Worm (Caenorhabditis elegans) whole organism, early embryonic: ENCODE measurements around the gene hpr-9.

Source experiments
- F13C5.2 ChIP-seq: sonication (generic microtip); optimal IDR thresholded peaks from 2 replicates; lab custom pipeline; 2017; ENCODE audit warnings: mild to moderate bottlenecking, missing genetic modification characterization, inconsistent platforms, missing compliant biosample characterization
- ama-1 ChIP-seq: fragments of 150-350 bp; optimal IDR thresholded peaks from 2 replicates; lab custom pipeline; 2014
- hmg-4 ChIP-seq: fragments of 200-800 bp; sonication (Bioruptor generic); optimal IDR thresholded peaks from 2 replicates; lab custom pipeline; 2018; ENCODE audit warnings: mild to moderate bottlenecking, missing genetic modification characterization, missing compliant biosample characterization

DNA sequence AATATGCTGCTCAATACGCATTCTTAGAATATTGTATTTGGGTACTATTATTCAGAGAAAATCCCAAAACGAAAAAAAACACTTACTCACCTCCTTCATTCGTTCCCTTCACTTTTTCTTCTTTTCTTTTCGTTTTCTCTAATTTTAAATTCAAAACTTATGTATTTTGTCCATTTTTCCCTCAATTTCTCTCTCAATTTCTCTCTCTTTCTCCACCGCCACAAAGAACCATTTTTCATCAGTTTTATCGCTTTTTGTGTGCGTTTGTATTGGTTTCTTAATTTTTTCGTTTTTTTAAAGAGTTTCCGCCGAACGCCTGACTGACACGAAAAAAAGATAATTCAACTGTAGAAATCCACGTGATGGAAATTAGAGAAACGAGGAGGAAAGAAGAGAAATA is 33.4 kb downstream of the hpr-9 start, which contains the start of gene cnt-2:
- TF ChIP-seq F13C5.2 (tag; lab: Kevin White, UChicago) (no peak), hmg-4 (GFP tag; lab: Kevin White, UChicago) (no peak), ama-1 (no peak)
